Worm (Caenorhabditis elegans) whole organism, early embryonic: ENCODE data around the gene M01B2.13.

Source experiments
- B0310.2 ChIP-seq: sonication (generic microtip); optimal IDR thresholded peaks from 2 replicates; lab custom pipeline; 2016; ENCODE audit warnings: mild to moderate bottlenecking, missing genetic modification characterization, missing compliant biosample characterization
- F13C5.2 ChIP-seq: sonication (generic microtip); optimal IDR thresholded peaks from 2 replicates; lab custom pipeline; 2017; ENCODE audit warnings: mild to moderate bottlenecking, missing genetic modification characterization, inconsistent platforms, missing compliant biosample characterization
- aly-1 ChIP-seq: sonication (generic microtip); optimal IDR thresholded peaks from 2 replicates; lab custom pipeline; 2016; ENCODE audit warnings: missing genetic modification characterization, missing compliant biosample characterization
- ama-1 ChIP-seq: fragments of 150-350 bp; optimal IDR thresholded peaks from 2 replicates; lab custom pipeline; 2014
- ceh-36 ChIP-seq: sonication (generic microtip); optimal IDR thresholded peaks from 2 replicates; lab custom pipeline; 2016; ENCODE audit warnings: missing genetic modification characterization, inconsistent platforms, missing compliant biosample characterization
- ets-7 ChIP-seq: sonication (generic microtip); optimal IDR thresholded peaks from 2 replicates; lab custom pipeline; 2016; ENCODE audit warnings: missing genotype, missing genetic modification characterization, missing compliant biosample characterization
- flt-1 ChIP-seq: fragments of 200-800 bp; sonication (Bioruptor generic); IDR thresholded peaks from 2 replicates; pipeline ENCODE4 v1.3.6; 2022; ENCODE audit warnings: missing genetic modification characterization, missing compliant biosample characterization
- hmbx-1 ChIP-seq: sonication (generic microtip); optimal IDR thresholded peaks from 2 replicates; lab custom pipeline; 2016; ENCODE audit warnings: mild to moderate bottlenecking, missing genetic modification characterization, missing compliant biosample characterization
- hmg-4 ChIP-seq: fragments of 200-800 bp; sonication (Bioruptor generic); optimal IDR thresholded peaks from 2 replicates; lab custom pipeline; 2018; ENCODE audit warnings: mild to moderate bottlenecking, missing genetic modification characterization, missing compliant biosample characterization
- hnd-1 ChIP-seq: sonication (generic microtip); optimal IDR thresholded peaks from 2 replicates; lab custom pipeline; 2016; ENCODE audit warnings: missing genetic modification characterization, missing compliant biosample characterization
- tbx-37 ChIP-seq: fragments of 200-800 bp; sonication (Bioruptor generic); conservative IDR thresholded peaks from 2 replicates; pipeline ENCODE4 v1.3.6; 2022; ENCODE audit warnings: missing genetic modification reagents, missing genetic modification characterization, missing compliant biosample characterization

ce11 chrV:15264131-15264530 is 1.6 kb downstream of the M01B2.13 start, which contains the start of gene M01B2.12:
- TF ChIP-seq hmg-4 (no peak), ama-1 (lab: Kevin White, UChicago) (no peak), F13C5.2 (tag; lab: Kevin White, UChicago) (no peak), hnd-1 (tag; lab: Kevin White, UChicago) (no peak), hmbx-1 (no peak), ceh-36 (no peak), flt-1 (GFP tag; lab: Robert Waterston, UW) (no peak), B0310.2 (tag; lab: Kevin White, UChicago) (no peak), tbx-37 (GFP tag; lab: Robert Waterston, UW) (no peak), ets-7 (no peak), aly-1 (tag; lab: Kevin White, UChicago) (no peak)
